Worm (Caenorhabditis elegans): ENCODE results near the gene nspc-19.

ce11 chrX:14516560-14516959 is 11.9 kb upstream of the nspc-19 start, which contains the start of gene D1025.10:
- TF ChIP-seq mls-2 (tag; optimal IDR thresholded peaks at IDR 0.05) (no peak), mab-5 (tag; optimal IDR thresholded peaks at IDR 0.05) (no peak), nhr-28 (tag; optimal IDR thresholded peaks at IDR 0.05) (no peak), nhr-237 (tag; optimal IDR thresholded peaks at IDR 0.05) (no peak), snpc-4 (tag; optimal IDR thresholded peaks at IDR 0.05) (no peak), pha-4 (tag; optimal IDR thresholded peaks at IDR 0.05) (no peak), nhr-12 (tag; optimal IDR thresholded peaks at IDR 0.05) (no peak), lin-13 (tag; optimal IDR thresholded peaks at IDR 0.05) (no peak), unc-39 (tag; optimal IDR thresholded peaks at IDR 0.05) (no peak)

Measured in whole organism, mixed stage, embryonic.